Comparison of ENCODE assay signal across 3 fruit fly cellular contexts in genomic region chrX:12473953-12474468, dm6.
TF ChIP-seq lines count a peak whose summit lies in the region.

No protein-coding gene starts in this region.

TF ChIP-seq in whole organism, adult, 20 proteins besides CTCF, POLR2A, EP300 and RAD21 (continued from another document):
- TF ChIP-seq CG33017 (tag; optimal IDR thresholded peaks at IDR 0.05; lab: Kevin White, UChicago) = peak; percentile 16

TF ChIP-seq in whole organism, embryonic, 481 proteins besides CTCF, POLR2A, EP300 and RAD21 (continued from another document and continues in another):
- TF ChIP-seq trem (tag; optimal IDR thresholded peaks at IDR 0.05; lab: Kevin White, UChicago) (peak; percentile 60), CG9727 (GFP tag; optimal IDR thresholded peaks at IDR 0.05; lab: Kevin White, UChicago) (peak; percentile 76), D19A (tag; optimal IDR thresholded peaks at IDR 0.05; lab: Kevin White, UChicago) (peak; percentile 82), Atf-2 (GFP tag; optimal IDR thresholded peaks at IDR 0.05; lab: Kevin White, UChicago) (no peak), hth (optimal IDR thresholded peaks at IDR 0.05; lab: Kevin White, UChicago) (no peak), Camta (GFP tag; optimal IDR thresholded peaks at IDR 0.05; lab: Kevin White, UChicago) (no peak), zen (tag; optimal IDR thresholded peaks at IDR 0.05; lab: Kevin White, UChicago) (peak; percentile 47), CG4730 (GFP tag; IDR thresholded peaks at IDR 0.05; lab: Robert Waterston, UW) (peak; percentile 56), CG7786 (GFP tag; optimal IDR thresholded peaks at IDR 0.05; lab: Kevin White, UChicago) (no peak), sima (GFP tag; optimal IDR thresholded peaks at IDR 0.05; lab: Kevin White, UChicago) (no peak), br (optimal IDR thresholded peaks at IDR 0.05; lab: Kevin White, UChicago) (no peak), salm (tag; optimal IDR thresholded peaks at IDR 0.05; lab: Kevin White, UChicago) (peak; percentile 74), zf30C (GFP tag; optimal IDR thresholded peaks at IDR 0.05; lab: Kevin White, UChicago) (no peak), lola (GFP tag; optimal IDR thresholded peaks at IDR 0.05; lab: Kevin White, UChicago) (peak in 1 of 3 experiments; percentile 75), Hr51 (GFP tag; optimal IDR thresholded peaks at IDR 0.05; lab: Kevin White, UChicago) (peak in 1 of 2 experiments; percentile 89), tx (GFP tag; optimal IDR thresholded peaks at IDR 0.05; lab: Kevin White, UChicago) (no peak), HHEX (GFP tag; optimal IDR thresholded peaks at IDR 0.05; lab: Kevin White, UChicago) (peak; percentile 70), CG4360 (GFP tag; IDR thresholded peaks at IDR 0.05; lab: Robert Waterston, UW) (peak; percentile 88), crc (GFP tag; optimal IDR thresholded peaks at IDR 0.05; lab: Kevin White, UChicago) (no peak), Adf1 (GFP tag; IDR thresholded peaks at IDR 0.05; lab: Robert Waterston, UW) (peak; percentile 31; the same call in 1 of the 2 replicates), E2f1 (GFP tag; IDR thresholded peaks at IDR 0.05; lab: Robert Waterston, UW) (peak; percentile 81), NfI (GFP tag; optimal IDR thresholded peaks at IDR 0.05; lab: Kevin White, UChicago) (peak; percentile 78), cad (GFP tag; optimal IDR thresholded peaks at IDR 0.05; lab: Kevin White, UChicago) (no peak), repo (GFP tag; optimal IDR thresholded peaks at IDR 0.05; lab: Kevin White, UChicago) (no peak), CG32772 (GFP tag; IDR thresholded peaks at IDR 0.05; lab: Robert Waterston, UW) (peak; percentile 63), wor (GFP tag; IDR thresholded peaks at IDR 0.05; lab: Robert Waterston, UW) (peak; percentile 56), Dp (GFP tag; optimal IDR thresholded peaks at IDR 0.05; lab: Kevin White, UChicago) (no peak), B-H2 (GFP tag; optimal IDR thresholded peaks at IDR 0.05; lab: Kevin White, UChicago) (peak; percentile 34), abd-A (tag; optimal IDR thresholded peaks at IDR 0.05; lab: Kevin White, UChicago) (peak; percentile 81), lilli (GFP tag; optimal IDR thresholded peaks at IDR 0.05; lab: Kevin White, UChicago) (peak; percentile 52), CG18764 (GFP tag; optimal IDR thresholded peaks at IDR 0.05; lab: Kevin White, UChicago) (peak; percentile 37), dmrt11E (tag; optimal IDR thresholded peaks at IDR 0.05; lab: Kevin White, UChicago) (peak; percentile 68), ATbp (GFP tag; optimal IDR thresholded peaks at IDR 0.05; lab: Kevin White, UChicago) (peak; percentile 11), ken (GFP tag; IDR thresholded peaks at IDR 0.05; lab: Robert Waterston, UW) (0 out of 3 replicates have a peak, but pooled peaks have one; percentile 8), ind (GFP tag; optimal IDR thresholded peaks at IDR 0.05; lab: Kevin White, UChicago) (peak; percentile 79), CG8359 (GFP tag; optimal IDR thresholded peaks at IDR 0.05; lab: Kevin White, UChicago; ENCODE audit: borderline replicate concordance) (peak; percentile 50), CG16815 (GFP tag; optimal IDR thresholded peaks at IDR 0.05; lab: Kevin White, UChicago) (peak; percentile 55), CG12744 (GFP tag; optimal IDR thresholded peaks at IDR 0.05; lab: Kevin White, UChicago) (no peak), fd3F (GFP tag; optimal IDR thresholded peaks at IDR 0.05; lab: Kevin White, UChicago) (peak; percentile 76), gro (GFP tag; optimal IDR thresholded peaks at IDR 0.05; lab: Kevin White, UChicago) (peak; percentile 47), cg (GFP tag; optimal IDR thresholded peaks at IDR 0.05; lab: Kevin White, UChicago) (no peak), Ravus (GFP tag; IDR thresholded peaks at IDR 0.05; lab: Robert Waterston, UW) (peak; percentile 36), rib (GFP tag; IDR thresholded peaks at IDR 0.05; lab: Robert Waterston, UW) (0 out of 2 replicates have a peak, but pooled peaks have one; percentile 15), Hr3 (GFP tag; optimal IDR thresholded peaks at IDR 0.05; lab: Kevin White, UChicago) (peak; percentile 62), Ptx1 (GFP tag; IDR thresholded peaks at IDR 0.05; lab: Robert Waterston, UW) (peak; percentile 85), CG11456 (GFP tag; IDR thresholded peaks at IDR 0.05; lab: Robert Waterston, UW) (0 out of 3 replicates have a peak, but pooled peaks have one; percentile 23), CG14667 (GFP tag; IDR thresholded peaks at IDR 0.05; lab: Robert Waterston, UW) (peak; percentile 22; the same call in 1 of the 2 replicates), onecut (GFP tag; IDR thresholded peaks at IDR 0.05; lab: Robert Waterston, UW) (0 out of 2 replicates have a peak, but pooled peaks have one; percentile 30), CG15696 (tag; optimal IDR thresholded peaks at IDR 0.05; lab: Kevin White, UChicago) (peak; percentile 53), CG13624 (GFP tag; optimal IDR thresholded peaks at IDR 0.05; lab: Kevin White, UChicago) (peak; percentile 27), CG31224 (GFP tag; IDR thresholded peaks at IDR 0.05; lab: Robert Waterston, UW) (peak; percentile 69), CG9609 (GFP tag; optimal IDR thresholded peaks at IDR 0.05; lab: Kevin White, UChicago) (no peak), CG6175 (GFP tag; IDR thresholded peaks at IDR 0.05; lab: Robert Waterston, UW) (peak; percentile 54; the same call in 1 of the 3 replicates), CG33557 (GFP tag; optimal IDR thresholded peaks at IDR 0.05; lab: Kevin White, UChicago) (peak; percentile 67), Mes4 (GFP tag; optimal IDR thresholded peaks at IDR 0.05; lab: Kevin White, UChicago) (no peak), Bteb2 (GFP tag; optimal IDR thresholded peaks at IDR 0.05; lab: Kevin White, UChicago) (no peak), otp (GFP tag; IDR thresholded peaks at IDR 0.05; lab: Robert Waterston, UW) (0 out of 3 replicates have a peak, but pooled peaks have one; percentile 15), lab (GFP tag; optimal IDR thresholded peaks at IDR 0.05; lab: Kevin White, UChicago) (peak; percentile 87), zfh1 (GFP tag; IDR thresholded peaks at IDR 0.05; lab: Robert Waterston, UW) (0 out of 3 replicates have a peak, but pooled peaks have one; percentile 39), CG3847 (GFP tag; IDR thresholded peaks at IDR 0.05; lab: Robert Waterston, UW) (peak; percentile 80), so (GFP tag; IDR thresholded peaks at IDR 0.05; lab: Robert Waterston, UW) (peak; percentile 82), CG16813 (GFP tag; IDR thresholded peaks at IDR 0.05; lab: Robert Waterston, UW; ENCODE audit: partially characterized antibody) (no peak), vfl (GFP tag; optimal IDR thresholded peaks at IDR 0.05; lab: Kevin White, UChicago) (no peak), dysf (GFP tag; IDR thresholded peaks at IDR 0.05; lab: Robert Waterston, UW) (peak; percentile 91)

TF ChIP-seq in whole organism, prepupa, 60 proteins besides CTCF, POLR2A, EP300 and RAD21 (continued from another document):
- peak; percentile 70 for TF ChIP-seq CG15336 (GFP tag; IDR thresholded peaks at IDR 0.05; lab: Robert Waterston, UW)
- TF ChIP-seq CG6792 (GFP tag; optimal IDR thresholded peaks at IDR 0.05; lab: Kevin White, UChicago) = peak; percentile 6
- peak; percentile 48 for TF ChIP-seq esn (GFP tag; optimal IDR thresholded peaks at IDR 0.05; lab: Kevin White, UChicago)
- TF ChIP-seq Eip93F (GFP tag; optimal IDR thresholded peaks at IDR 0.05; lab: Kevin White, UChicago) = no peak
- TF ChIP-seq achi (GFP tag; optimal IDR thresholded peaks at IDR 0.05; lab: Kevin White, UChicago) = peak; percentile 45
- peak; percentile 69 for TF ChIP-seq Eip78C (GFP tag; lab: Kevin White, UChicago)
- TF ChIP-seq Hr4 (GFP tag; optimal IDR thresholded peaks at IDR 0.05; lab: Kevin White, UChicago) = peak; percentile 6
- peak; percentile 12 for TF ChIP-seq CG4318 (GFP tag; optimal IDR thresholded peaks at IDR 0.05; lab: Kevin White, UChicago)
- TF ChIP-seq CG6808 (GFP tag; optimal IDR thresholded peaks at IDR 0.05; lab: Kevin White, UChicago) = no peak
- TF ChIP-seq CG11294 (GFP tag; IDR thresholded peaks at IDR 0.05; lab: Robert Waterston, UW) = peak; percentile 41; the same call in 1 of the 2 replicates
- no peak for TF ChIP-seq Eip75B (GFP tag; optimal IDR thresholded peaks at IDR 0.05; lab: Kevin White, UChicago)
- peak; percentile 26 for TF ChIP-seq Hr39 (GFP tag; optimal IDR thresholded peaks at IDR 0.05; lab: Kevin White, UChicago)
- TF ChIP-seq Smox (GFP tag; optimal IDR thresholded peaks at IDR 0.05; lab: Kevin White, UChicago) = peak; percentile 7
- TF ChIP-seq Sox15 (GFP tag; optimal IDR thresholded peaks at IDR 0.05; lab: Kevin White, UChicago) = no peak
- peak; percentile 68 for TF ChIP-seq svp (GFP tag; lab: Kevin White, UChicago)
